Worm (Caenorhabditis elegans) whole organism, L2 larva: ENCODE measurements around the gene F21D12.2.

Experiments
- F13H6.1 ChIP-seq: sonication (generic microtip); optimal IDR thresholded peaks from 2 replicates; lab custom pipeline; 2016; ENCODE audit warnings: missing genetic modification characterization, missing compliant biosample characterization
- R02D3.7 ChIP-seq: fragments of 150-350 bp; optimal IDR thresholded peaks from 2 replicates; lab custom pipeline; 2014; ENCODE audit warnings: missing biosample characterization, missing genetic modification characterization
- Y55F3AM.14 ChIP-seq: fragments of 200-800 bp; sonication (Bioruptor generic); optimal IDR thresholded peaks from 2 replicates; lab custom pipeline; 2018; ENCODE audit warnings: mild to moderate bottlenecking, missing genetic modification characterization, missing compliant biosample characterization
- ZK546.5 ChIP-seq: sonication (generic microtip); optimal IDR thresholded peaks from 2 replicates; lab custom pipeline; 2017; ENCODE audit warnings: missing biosample characterization, missing genetic modification characterization
- alr-1 ChIP-seq: fragments of 150-350 bp; optimal IDR thresholded peaks from 2 replicates; lab custom pipeline; 2014; ENCODE audit warnings: missing biosample characterization, missing genetic modification characterization
- aly-2 ChIP-seq: fragments of 150-350 bp; optimal IDR thresholded peaks from 2 replicates; lab custom pipeline; 2014; ENCODE audit warnings: missing biosample characterization, missing genetic modification characterization
- ama-1 ChIP-seq: fragments of 150-350 bp; optimal IDR thresholded peaks from 2 replicates; lab custom pipeline; 2018; ENCODE audit warnings: inconsistent platforms
- blmp-1 ChIP-seq: sonication (generic microtip); optimal IDR thresholded peaks from 2 replicates; lab custom pipeline; 2017; ENCODE audit warnings: missing genetic modification characterization, mild to moderate bottlenecking, missing compliant biosample characterization, antibody characterized with exemption, moderate library complexity; ENCODE audit not compliant: insufficient read depth
- ceh-16 ChIP-seq: fragments of 150-350 bp; optimal IDR thresholded peaks from 2 replicates; lab custom pipeline; 2014; ENCODE audit warnings: missing biosample characterization, missing genetic modification characterization
- ceh-82 ChIP-seq: fragments of 150-350 bp; optimal IDR thresholded peaks from 2 replicates; lab custom pipeline; 2014; ENCODE audit warnings: missing biosample characterization, missing genetic modification characterization
- crh-2 ChIP-seq: sonication (generic microtip); optimal IDR thresholded peaks from 2 replicates; lab custom pipeline; 2017; ENCODE audit warnings: missing biosample characterization, missing genetic modification characterization
- dmd-4 ChIP-seq: sonication (generic microtip); optimal IDR thresholded peaks from 2 replicates; lab custom pipeline; 2017; ENCODE audit warnings: missing biosample characterization, missing genetic modification characterization
- egl-27 ChIP-seq: sonication (generic microtip); optimal IDR thresholded peaks from 3 replicates; lab custom pipeline; 2017; ENCODE audit warnings: missing biosample characterization, missing genetic modification reagents, missing genetic modification characterization
- fos-1 ChIP-seq: fragments of 150-350 bp; optimal IDR thresholded peaks from 2 replicates; lab custom pipeline; 2014; ENCODE audit warnings: missing biosample characterization, missing genetic modification characterization
- gmeb-1 ChIP-seq: fragments of 150-350 bp; optimal IDR thresholded peaks from 2 replicates; lab custom pipeline; 2014; ENCODE audit warnings: missing biosample characterization, missing genetic modification characterization
- lin-11 ChIP-seq: fragments of 150-350 bp; sonication (generic microtip); optimal IDR thresholded peaks from 2 replicates; lab custom pipeline; 2014; ENCODE audit warnings: missing biosample characterization, missing genetic modification characterization, inconsistent platforms, mixed read lengths
- lin-13 ChIP-seq: fragments of 150-350 bp; optimal IDR thresholded peaks from 2 replicates; lab custom pipeline; 2014; ENCODE audit warnings: missing biosample characterization, missing genetic modification reagents, missing genetic modification characterization
- lsy-2 ChIP-seq, 2 experiments: fragments of 150-350 bp in 1 of 2; sonication (generic microtip) in 1 of 2; optimal IDR thresholded peaks; 2 replicates each; lab custom pipeline; 2014 to 2017; ENCODE audit warnings: missing biosample characterization in 2 of 2, missing genetic modification characterization in 2 of 2
- mab-5 ChIP-seq: fragments of 150-350 bp; optimal IDR thresholded peaks from 2 replicates; lab custom pipeline; 2014; ENCODE audit warnings: missing biosample characterization, missing genetic modification characterization
- mbf-1 ChIP-seq: sonication (generic microtip); optimal IDR thresholded peaks from 2 replicates; lab custom pipeline; 2017; ENCODE audit warnings: missing biosample characterization, missing genetic modification characterization
- mdl-1 ChIP-seq, 2 experiments: fragments of 150-350 bp in 1 of 2; sonication (generic microtip) in 1 of 2; optimal IDR thresholded peaks; 2 replicates each; lab custom pipeline; 2017; ENCODE audit warnings: missing biosample characterization in 2 of 2, missing genetic modification characterization in 2 of 2
- nhr-10 ChIP-seq: sonication (generic microtip); optimal IDR thresholded peaks from 2 replicates; lab custom pipeline; 2017; ENCODE audit warnings: missing biosample characterization, missing genetic modification characterization
- nhr-129 ChIP-seq: fragments of 150-350 bp; optimal IDR thresholded peaks from 2 replicates; lab custom pipeline; 2014; ENCODE audit warnings: missing biosample characterization, missing genetic modification characterization
- nhr-21 ChIP-seq: fragments of 150-350 bp; optimal IDR thresholded peaks from 2 replicates; lab custom pipeline; 2014; ENCODE audit warnings: missing biosample characterization, missing genetic modification characterization
- nhr-23 ChIP-seq: fragments of 150-350 bp; optimal IDR thresholded peaks from 2 replicates; lab custom pipeline; 2014; ENCODE audit warnings: missing biosample characterization, missing genetic modification reagents, missing genetic modification characterization
- nhr-237 ChIP-seq: fragments of 150-350 bp; optimal IDR thresholded peaks from 2 replicates; lab custom pipeline; 2014; ENCODE audit warnings: missing biosample characterization, missing genetic modification characterization
- nhr-25 ChIP-seq: fragments of 150-350 bp; sonication (generic microtip); optimal IDR thresholded peaks from 3 replicates; lab custom pipeline; 2014; ENCODE audit warnings: missing biosample characterization, missing genetic modification characterization
- nhr-77 ChIP-seq: fragments of 150-350 bp; optimal IDR thresholded peaks from 2 replicates; lab custom pipeline; 2014; ENCODE audit warnings: missing biosample characterization, missing genetic modification characterization
- peb-1 ChIP-seq: fragments of 150-350 bp; optimal IDR thresholded peaks from 2 replicates; lab custom pipeline; 2014; ENCODE audit warnings: missing biosample characterization, missing genetic modification characterization
- skn-1 ChIP-seq: sonication (generic microtip); optimal IDR thresholded peaks from 2 replicates; lab custom pipeline; 2017; ENCODE audit warnings: missing biosample characterization, missing genetic modification characterization
- sma-3 ChIP-seq: sonication (generic microtip); optimal IDR thresholded peaks from 2 replicates; lab custom pipeline; 2016; ENCODE audit warnings: missing genetic modification reagents, missing genetic modification characterization, missing compliant biosample characterization
- sma-9 ChIP-seq, 2 experiments: fragments of 150-350 bp in 1 of 2; sonication (generic microtip) in 1 of 2; optimal IDR thresholded peaks; 2 replicates each; lab custom pipeline; 2014 to 2016; ENCODE audit warnings: missing genetic modification characterization in 2 of 2, mild to moderate bottlenecking in 1 of 2, missing biosample characterization in 1 of 2, missing compliant biosample characterization in 1 of 2, missing genetic modification reagents in 1 of 2, moderate library complexity in 1 of 2
- snpc-4 ChIP-seq: fragments of 150-350 bp; optimal IDR thresholded peaks from 2 replicates; lab custom pipeline; 2014; ENCODE audit warnings: missing biosample characterization, missing genetic modification characterization
- unc-39 ChIP-seq: fragments of 150-350 bp; optimal IDR thresholded peaks from 2 replicates; lab custom pipeline; 2014; ENCODE audit warnings: missing biosample characterization, missing genetic modification characterization
- unc-55 ChIP-seq: fragments of 150-350 bp; sonication (generic microtip); optimal IDR thresholded peaks from 3 replicates; lab custom pipeline; 2014; ENCODE audit warnings: missing biosample characterization, missing genetic modification reagents, missing genetic modification characterization
- unc-62 ChIP-seq: fragments of 150-350 bp; optimal IDR thresholded peaks from 2 replicates; lab custom pipeline; 2014; ENCODE audit warnings: missing biosample characterization, missing genetic modification reagents, missing genetic modification characterization
- zag-1 ChIP-seq: fragments of 150-350 bp; optimal IDR thresholded peaks from 2 replicates; lab custom pipeline; 2014; ENCODE audit warnings: missing biosample characterization, missing genetic modification characterization
- ztf-1 ChIP-seq: fragments of 200-800 bp; sonication (Bioruptor generic); conservative IDR thresholded peaks from 2 replicates; pipeline ENCODE4 v1.3.6; 2022; ENCODE audit warnings: missing genetic modification characterization, missing compliant biosample characterization
- ztf-11 ChIP-seq: sonication (generic microtip); optimal IDR thresholded peaks from 2 replicates; lab custom pipeline; 2017; ENCODE audit warnings: missing biosample characterization, missing genetic modification characterization
- ztf-4 ChIP-seq: fragments of 150-350 bp; optimal IDR thresholded peaks from 2 replicates; lab custom pipeline; 2014; ENCODE audit warnings: missing biosample characterization, missing genetic modification characterization

Gene F21D12.2

ce11 chrII:7317468-7317867 is at the start of gene F21D12.2:
Gene F21D12.2, plus strand, starts transcription at chrII:7317768.
- TF ChIP-seq ZK546.5 (tag; lab: Kevin White, UChicago) (no peak), ztf-11 (tag; lab: Kevin White, UChicago) (no peak), nhr-10 (tag; lab: Kevin White, UChicago) (no peak), fos-1 (tag; lab: Kevin White, UChicago) (no peak), mab-5 (tag; lab: Kevin White, UChicago) (no peak), ztf-1 (GFP tag; lab: Robert Waterston, UW) (no peak)

ce11 chrII:7269783-7270182 is 47.8 kb upstream of the F21D12.2 start:
- TF ChIP-seq R02D3.7 (tag; lab: Kevin White, UChicago) (no peak), lin-11 (tag; lab: Kevin White, UChicago) (no peak), lin-13 (GFP tag; lab: Kevin White, UChicago) (no peak), nhr-237 (tag; lab: Kevin White, UChicago) (no peak), fos-1 (tag; lab: Kevin White, UChicago) (peak; percentile 22)

- TF ChIP-seq alr-1 (tag; lab: Kevin White, UChicago) (no peak), nhr-21 (tag; lab: Kevin White, UChicago) (peak; percentile 68), egl-27 (tag; lab: Kevin White, UChicago) (peak; percentile 8), sma-9 (GFP tag; optimal IDR thresholded peaks at IDR 0.05; lab: Kevin White, UChicago) (peak; percentile 49), sma-9 (tag; optimal IDR thresholded peaks at IDR 0.05; lab: Kevin White, UChicago) (no peak), blmp-1 (peak; percentile 3), sma-3 (GFP tag; lab: Kevin White, UChicago) (peak; percentile 62), nhr-25 (tag; lab: Kevin White, UChicago) (peak; percentile 74), fos-1 (tag; lab: Kevin White, UChicago) (peak; percentile 17), mdl-1 (tag; optimal IDR thresholded peaks at IDR 0.05; lab: Kevin White, UChicago) (peak in 1 of 2 experiments; percentile 6), lsy-2 (tag; optimal IDR thresholded peaks at IDR 0.05; lab: Kevin White, UChicago) (no peak)
Observed at ce11 chrII:7272513-7272912, 45.1 kb upstream of the F21D12.2 start.

DNA sequence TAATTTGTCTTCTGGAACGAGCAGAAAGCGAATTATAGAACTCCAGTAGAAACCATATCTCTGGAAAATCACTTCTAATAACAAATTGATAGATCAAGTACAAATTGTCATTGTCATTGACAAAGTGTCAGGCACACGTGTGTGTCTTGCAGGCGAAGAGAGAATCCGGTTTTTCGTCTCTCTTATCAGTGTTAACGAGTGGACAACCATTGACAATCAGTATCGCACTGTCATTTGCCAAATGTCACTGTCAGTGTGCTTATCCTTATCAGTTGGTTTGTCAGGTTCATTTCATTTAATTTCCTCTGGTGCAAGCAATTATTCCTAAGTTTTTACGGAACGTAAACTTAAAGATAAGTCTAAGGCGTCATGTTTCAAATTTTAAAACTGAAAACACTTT is 44.1 kb upstream of the F21D12.2 start:
- no peak for TF ChIP-seq ZK546.5 (tag; lab: Kevin White, UChicago)
- TF ChIP-seq gmeb-1 (tag; lab: Kevin White, UChicago) = no peak
- TF ChIP-seq alr-1 (tag; lab: Kevin White, UChicago) = no peak
- TF ChIP-seq unc-39 = no peak
- TF ChIP-seq mbf-1 = no peak
- no peak for TF ChIP-seq ceh-16 (tag; lab: Kevin White, UChicago)
- TF ChIP-seq ztf-11 (tag; lab: Kevin White, UChicago) = no peak
- peak; percentile 63 for TF ChIP-seq crh-2 (tag; lab: Kevin White, UChicago)
- TF ChIP-seq unc-55 (GFP tag; lab: Kevin White, UChicago) = no peak
- TF ChIP-seq nhr-21 (tag; lab: Kevin White, UChicago) = peak; percentile 51
- no peak for TF ChIP-seq skn-1 (tag; lab: Kevin White, UChicago)
- TF ChIP-seq F13H6.1 (tag; lab: Kevin White, UChicago) = no peak
- TF ChIP-seq nhr-10 (tag; lab: Kevin White, UChicago) = no peak
- TF ChIP-seq dmd-4 (tag; lab: Kevin White, UChicago) = no peak
- TF ChIP-seq Y55F3AM.14 (GFP tag; lab: Kevin White, UChicago) = no peak
- no peak for TF ChIP-seq ztf-1 (GFP tag; lab: Robert Waterston, UW)
- TF ChIP-seq peb-1 (tag; lab: Kevin White, UChicago) = no peak
- no peak for TF ChIP-seq aly-2 (tag; lab: Kevin White, UChicago)
- no peak for TF ChIP-seq R02D3.7 (tag; lab: Kevin White, UChicago)
- TF ChIP-seq snpc-4 (tag; lab: Kevin White, UChicago) = no peak
- no peak for TF ChIP-seq nhr-23 (tag; lab: Kevin White, UChicago)
- no peak for TF ChIP-seq ama-1 (lab: Kevin White, UChicago)
- TF ChIP-seq ceh-82 (tag; lab: Kevin White, UChicago) = no peak
- no peak for TF ChIP-seq nhr-77 (tag; lab: Kevin White, UChicago)
- TF ChIP-seq lin-13 (GFP tag; lab: Kevin White, UChicago) = no peak
- TF ChIP-seq blmp-1 = no peak
- peak; percentile 57 for TF ChIP-seq sma-9 (GFP tag; optimal IDR thresholded peaks at IDR 0.05; lab: Kevin White, UChicago)
- TF ChIP-seq sma-9 (tag; optimal IDR thresholded peaks at IDR 0.05; lab: Kevin White, UChicago) = no peak
- TF ChIP-seq mdl-1 (tag; optimal IDR thresholded peaks at IDR 0.05; lab: Kevin White, UChicago) = no peak
- no peak for TF ChIP-seq unc-62
- TF ChIP-seq nhr-25 (tag; lab: Kevin White, UChicago) = no peak
- TF ChIP-seq zag-1 (tag; lab: Kevin White, UChicago) = no peak
- TF ChIP-seq fos-1 (tag; lab: Kevin White, UChicago) = peak; percentile 80
- TF ChIP-seq nhr-129 (tag; lab: Kevin White, UChicago) = no peak
- no peak for TF ChIP-seq ztf-4 (tag; lab: Kevin White, UChicago)
- TF ChIP-seq, all 48 proteins: peak for 4
